Worm (Caenorhabditis elegans): Measurements from ENCODE around the gene F28F9.3.

DNA sequence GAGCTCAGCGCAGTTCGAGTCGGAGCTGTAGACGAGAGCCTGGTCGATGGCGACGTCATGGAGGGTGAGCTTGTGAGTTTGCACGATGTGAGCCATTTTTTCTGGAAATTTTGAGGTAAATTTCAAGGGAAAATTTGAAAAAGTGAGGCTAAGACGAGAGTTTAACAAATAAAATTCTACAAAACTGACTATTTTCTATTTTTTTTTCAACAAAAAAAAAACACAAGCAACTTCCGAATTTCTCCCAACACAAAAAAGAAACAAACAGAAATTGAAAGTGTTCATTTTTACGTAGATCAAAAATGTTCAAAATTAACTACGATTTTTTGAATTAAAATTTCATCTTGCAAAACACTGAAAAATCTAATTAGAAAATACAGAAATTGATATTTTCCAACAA, 47.0 kb downstream of the F28F9.3 start, which contains the start of gene F37C4.5:
- TF ChIP-seq scrt-1 (GFP tag; IDR thresholded peaks at IDR 0.05) = no peak
- no peak for TF ChIP-seq ama-1 (optimal IDR thresholded peaks at IDR 0.05)
